Fruit fly (Drosophila melanogaster) whole organism, embryonic: Measurements from ENCODE around the gene CG14017.

Experiments used
- Bdp1 ChIP-seq: fragments of 200-800 bp; sonication (Bioruptor generic); optimal IDR thresholded peaks from 3 replicates; lab custom pipeline; 2016; ENCODE audit warnings: missing biosample characterization, missing genetic modification characterization
- CG1024 ChIP-seq: fragments of 200-800 bp; sonication (Bioruptor generic); IDR thresholded peaks from 2 replicates; pipeline ENCODE4 v1.3.6; 2022; ENCODE audit warnings: missing biosample characterization, missing genetic modification characterization
- CG11398 ChIP-seq: fragments of 200-800 bp; sonication (Bioruptor generic); optimal IDR thresholded peaks from 2 replicates; lab custom pipeline; 2016; ENCODE audit warnings: missing biosample characterization, missing genetic modification characterization
- CG12236 ChIP-seq: fragments of 200-800 bp; sonication (Bioruptor generic); optimal IDR thresholded peaks from 2 replicates; lab custom pipeline; 2016; ENCODE audit warnings: missing biosample characterization, missing genetic modification characterization
- CG12942 ChIP-seq: fragments of 200-800 bp; sonication (Bioruptor generic); optimal IDR thresholded peaks from 3 replicates; lab custom pipeline; 2016; ENCODE audit warnings: missing biosample characterization, missing genetic modification characterization
- CG13287 ChIP-seq: fragments of 200-800 bp; sonication (Bioruptor generic); IDR thresholded peaks from 2 replicates; pipeline ENCODE4 v1.3.6; 2022; ENCODE audit warnings: missing biosample characterization, missing genetic modification characterization; ENCODE audit not compliant: partially characterized antibody
- CG15479 ChIP-seq: fragments of 200-800 bp; sonication (Bioruptor generic); optimal IDR thresholded peaks from 3 replicates; lab custom pipeline; 2019; ENCODE audit warnings: missing biosample characterization, mild to moderate bottlenecking, missing genetic modification characterization, moderate library complexity
- CG16813 ChIP-seq: fragments of 200-800 bp; sonication (Bioruptor generic); IDR thresholded peaks from 3 replicates; pipeline ENCODE4 v1.3.6; 2022; ENCODE audit warnings: missing biosample characterization, missing genetic modification characterization; ENCODE audit not compliant: partially characterized antibody
- CG2116 ChIP-seq: fragments of 200-800 bp; sonication (Bioruptor generic); optimal IDR thresholded peaks from 3 replicates; lab custom pipeline; 2018; ENCODE audit warnings: missing biosample characterization, mild to moderate bottlenecking, missing genetic modification characterization
- CG2120 ChIP-seq: fragments of 200-800 bp; sonication (Bioruptor generic); optimal IDR thresholded peaks from 3 replicates; lab custom pipeline; 2016; ENCODE audit warnings: missing biosample characterization, missing genetic modification characterization
- CG4282 ChIP-seq: fragments of 200-800 bp; sonication (Bioruptor generic); optimal IDR thresholded peaks from 2 replicates; lab custom pipeline; 2016; ENCODE audit warnings: missing biosample characterization, missing genetic modification characterization
- CG4617 ChIP-seq: fragments of 200-800 bp; sonication (Bioruptor generic); optimal IDR thresholded peaks from 3 replicates; lab custom pipeline; 2016; ENCODE audit warnings: missing biosample characterization, missing genetic modification characterization, borderline replicate concordance
- CG7357 ChIP-seq: fragments of 200-800 bp; sonication (Bioruptor generic); IDR thresholded peaks from 3 replicates; pipeline ENCODE4 v1.3.6; 2022; ENCODE audit warnings: missing biosample characterization, missing genetic modification characterization
- CG7372 ChIP-seq: fragments of 200-800 bp; sonication (Bioruptor generic); IDR thresholded peaks from 2 replicates; pipeline ENCODE4 v1.3.6; 2022; ENCODE audit warnings: missing biosample characterization, missing genetic modification characterization
- CG9215 ChIP-seq: fragments of 200-800 bp; sonication (Bioruptor generic); IDR thresholded peaks from 2 replicates; pipeline ENCODE4 v1.3.6; 2022; ENCODE audit warnings: missing biosample characterization, missing genetic modification characterization
- D19B ChIP-seq: fragments of 200-800 bp; sonication (Bioruptor generic); optimal IDR thresholded peaks from 2 replicates; lab custom pipeline; 2017; ENCODE audit warnings: missing biosample characterization, mild to moderate bottlenecking, missing genetic modification characterization
- E2f2 ChIP-seq: fragments of 200-800 bp; sonication (Bioruptor generic); IDR thresholded peaks from 2 replicates; pipeline ENCODE4 v1.3.6; 2022; ENCODE audit warnings: missing biosample characterization, missing genetic modification characterization
- Fer3 ChIP-seq: fragments of 200-800 bp; sonication (Bioruptor generic); optimal IDR thresholded peaks from 2 replicates; lab custom pipeline; 2018; ENCODE audit warnings: missing biosample characterization, mild to moderate bottlenecking, missing genetic modification characterization, moderate library complexity
- Gug ChIP-seq: fragments of 200-800 bp; sonication (Bioruptor generic); IDR thresholded peaks from 4 replicates; pipeline ENCODE4 v1.3.6; 2022; ENCODE audit warnings: missing biosample characterization, missing genetic modification characterization
- MTF-1 ChIP-seq: fragments of 200-800 bp; sonication (Bioruptor generic); optimal IDR thresholded peaks from 2 replicates; lab custom pipeline; 2018; ENCODE audit warnings: missing biosample characterization, mild to moderate bottlenecking, missing genetic modification characterization, borderline replicate concordance
- Med ChIP-seq: fragments of 200-800 bp; sonication (Bioruptor generic); peaks from one replicate; lab custom pipeline; 2016; ENCODE audit warnings: missing biosample characterization, missing genetic modification characterization, mild to moderate bottlenecking, inconsistent platforms, moderate library complexity
- NC2α ChIP-seq: fragments of 200-800 bp; sonication (Bioruptor generic); optimal IDR thresholded peaks from 2 replicates; lab custom pipeline; 2016; ENCODE audit warnings: missing biosample characterization, missing genetic modification characterization
- Nf-YB ChIP-seq: fragments of 200-800 bp; sonication (Bioruptor generic); optimal IDR thresholded peaks from 3 replicates; lab custom pipeline; 2019; ENCODE audit warnings: missing biosample characterization, mild to moderate bottlenecking, missing genetic modification characterization, moderate library complexity
- Scr ChIP-seq: fragments of 200-800 bp; sonication (Bioruptor generic); IDR thresholded peaks from 2 replicates; pipeline ENCODE4 v1.3.6; 2022; ENCODE audit warnings: missing biosample characterization, missing genetic modification characterization; ENCODE audit not compliant: partially characterized antibody
- Six4 ChIP-seq: fragments of 200-800 bp; sonication (Bioruptor generic); optimal IDR thresholded peaks from 2 replicates; lab custom pipeline; 2016; ENCODE audit warnings: missing biosample characterization, missing genetic modification characterization
- Sry-β ChIP-seq: fragments of 200-800 bp; sonication (Bioruptor generic); optimal IDR thresholded peaks from 2 replicates; lab custom pipeline; 2018; ENCODE audit warnings: missing biosample characterization, mild to moderate bottlenecking, missing genetic modification characterization, moderate library complexity
- Xrp1 ChIP-seq: fragments of 200-800 bp; sonication (Bioruptor generic); IDR thresholded peaks from 2 replicates; pipeline ENCODE4 v1.3.6; 2022; ENCODE audit warnings: missing biosample characterization, missing genetic modification characterization
- aop ChIP-seq: fragments of 200-800 bp; sonication (Bioruptor generic); IDR thresholded peaks from 2 replicates; pipeline ENCODE4 v1.3.6; 2022; ENCODE audit warnings: missing biosample characterization, missing genetic modification characterization
- ash1 ChIP-seq: fragments of 200-800 bp; sonication (Bioruptor generic); optimal IDR thresholded peaks from 2 replicates; lab custom pipeline; 2018; ENCODE audit warnings: missing biosample characterization, mild to moderate bottlenecking, missing genetic modification characterization
- bsh ChIP-seq, 2 experiments: fragments of 200-800 bp; sonication (Bioruptor generic); optimal IDR thresholded peaks; 2 replicates each; lab custom pipeline; 2017 to 2018; ENCODE audit warnings: mild to moderate bottlenecking in 2 of 2, missing biosample characterization in 2 of 2, missing genetic modification characterization in 2 of 2, moderate library complexity in 1 of 2
- caup ChIP-seq: fragments of 200-800 bp; sonication (Bioruptor generic); optimal IDR thresholded peaks from 3 replicates; lab custom pipeline; 2017; ENCODE audit warnings: missing biosample characterization, mild to moderate bottlenecking, missing genetic modification characterization, moderate library complexity; ENCODE audit not compliant: severe bottlenecking
- crol ChIP-seq: fragments of 200-800 bp; sonication (Bioruptor generic); IDR thresholded peaks from 2 replicates; pipeline ENCODE4 v1.3.6; 2022; ENCODE audit warnings: missing biosample characterization, missing genetic modification characterization
- crp ChIP-seq, 2 experiments: fragments of 200-800 bp; sonication (Bioruptor generic); optimal IDR thresholded peaks; 2 replicates in 1 of 2; 3 replicates in 1 of 2; lab custom pipeline; 2017; ENCODE audit warnings: missing biosample characterization in 2 of 2, missing genetic modification characterization in 2 of 2, mild to moderate bottlenecking in 1 of 2, moderate library complexity in 1 of 2
- dimm ChIP-seq: fragments of 200-800 bp; sonication (Bioruptor generic); IDR thresholded peaks from 2 replicates; pipeline ENCODE4 v1.3.6; 2022; ENCODE audit warnings: missing biosample characterization, missing genetic modification characterization
- disco-r ChIP-seq: fragments of 200-800 bp; sonication (Bioruptor generic); optimal IDR thresholded peaks from 2 replicates; lab custom pipeline; 2016; ENCODE audit warnings: missing biosample characterization, missing genetic modification characterization
- dm ChIP-seq: fragments of 200-800 bp; sonication (Bioruptor generic); optimal IDR thresholded peaks from 3 replicates; lab custom pipeline; 2016; ENCODE audit warnings: missing biosample characterization, missing genetic modification characterization
- inv ChIP-seq: fragments of 200-800 bp; sonication (Bioruptor generic); IDR thresholded peaks from 2 replicates; pipeline ENCODE4 v1.3.6; 2022; ENCODE audit warnings: missing biosample characterization, missing genetic modification characterization; ENCODE audit not compliant: partially characterized antibody
- jing ChIP-seq: fragments of 200-800 bp; sonication (Bioruptor generic); optimal IDR thresholded peaks from 2 replicates; lab custom pipeline; 2018; ENCODE audit warnings: missing biosample characterization, mild to moderate bottlenecking, missing genetic modification characterization
- luna ChIP-seq: fragments of 200-800 bp; sonication (Bioruptor generic); optimal IDR thresholded peaks from 2 replicates; lab custom pipeline; 2016; ENCODE audit warnings: missing biosample characterization, missing genetic modification characterization
- pum ChIP-seq: fragments of 200-800 bp; sonication (Bioruptor generic); optimal IDR thresholded peaks from 2 replicates; lab custom pipeline; 2016; ENCODE audit warnings: missing biosample characterization, missing genetic modification characterization
- ro ChIP-seq: fragments of 200-800 bp; sonication (Bioruptor generic); IDR thresholded peaks from 2 replicates; pipeline ENCODE4 v1.3.6; 2022; ENCODE audit warnings: missing biosample characterization, missing genetic modification characterization
- sens ChIP-seq: fragments of 200-800 bp; sonication (Bioruptor generic); peaks from one replicate; lab custom pipeline; 2016; ENCODE audit warnings: missing biosample characterization, missing genetic modification characterization
- sens-2 ChIP-seq: fragments of 200-800 bp; sonication (Bioruptor generic); IDR thresholded peaks from 2 replicates; pipeline ENCODE4 v1.3.6; 2022; ENCODE audit warnings: missing biosample characterization, missing genetic modification characterization
- sima ChIP-seq: fragments of 200-800 bp; sonication (Bioruptor generic); optimal IDR thresholded peaks from 2 replicates; lab custom pipeline; 2016; ENCODE audit warnings: missing biosample characterization, missing genetic modification characterization
- sisA ChIP-seq: fragments of 200-800 bp; sonication (Bioruptor generic); IDR thresholded peaks from 2 replicates; pipeline ENCODE4 v1.3.6; 2022; ENCODE audit warnings: missing biosample characterization, missing genetic modification characterization
- slbo ChIP-seq: fragments of 200-800 bp; sonication (Bioruptor generic); IDR thresholded peaks from 2 replicates; pipeline ENCODE4 v1.3.6; 2022; ENCODE audit warnings: missing biosample characterization, missing genetic modification characterization
- tx ChIP-seq: fragments of 200-800 bp; sonication (Bioruptor generic); optimal IDR thresholded peaks from 2 replicates; lab custom pipeline; 2016; ENCODE audit warnings: missing biosample characterization, missing genetic modification characterization
- wdn ChIP-seq: fragments of 200-800 bp; sonication (Bioruptor generic); IDR thresholded peaks from 2 replicates; pipeline ENCODE4 v1.3.6; 2022; ENCODE audit warnings: missing biosample characterization, missing genetic modification characterization
- yki ChIP-seq: fragments of >200 bp; optimal IDR thresholded peaks from 3 replicates; lab custom pipeline; 2018
- zf30C ChIP-seq: fragments of 200-800 bp; sonication (Bioruptor generic); optimal IDR thresholded peaks from 3 replicates; lab custom pipeline; 2018; ENCODE audit warnings: missing biosample characterization, mild to moderate bottlenecking, missing genetic modification characterization

Gene CG14017

dm6 chr2L:5523848-5524473 is 29.7 kb upstream of the CG14017 start, which contains the start of the genes Vps52 and Elp4 (continued):
- TF ChIP-seq caup (GFP tag; lab: Kevin White, UChicago): no peak
- TF ChIP-seq Fer3: peak; percentile 82
- no peak for TF ChIP-seq luna
- TF ChIP-seq aop (GFP tag; lab: Robert Waterston, UW): no peak
- no peak for TF ChIP-seq ash1 (GFP tag; lab: Kevin White, UChicago)
- TF ChIP-seq pum (GFP tag; lab: Kevin White, UChicago): peak; percentile 36
- peak; percentile 72 for TF ChIP-seq CG9215 (GFP tag; lab: Robert Waterston, UW)
- TF ChIP-seq, all 482 proteins: peak for 312

dm6 chr2L:5525723-5526122 is 28.0 kb upstream of the CG14017 start, which contains the start of gene Cap-D3:
Gene Cap-D3, plus strand, starts transcription at chr2L:5525905.
- TF ChIP-seq aop (GFP tag; lab: Robert Waterston, UW) (no peak), CG4282 (GFP tag; lab: Kevin White, UChicago) (no peak), CG4617 (GFP tag; lab: Kevin White, UChicago) (no peak), Nf-YB (GFP tag; lab: Kevin White, UChicago) (no peak), tx (no peak), disco-r (GFP tag; lab: Kevin White, UChicago) (no peak), CG1024 (GFP tag; lab: Robert Waterston, UW) (no peak), zf30C (GFP tag; lab: Kevin White, UChicago) (no peak), CG13287 (GFP tag; lab: Robert Waterston, UW) (peak; percentile 69), MTF-1 (GFP tag; lab: Kevin White, UChicago) (no peak), crol (GFP tag; lab: Robert Waterston, UW) (no peak), bsh (GFP tag; optimal IDR thresholded peaks at IDR 0.05; lab: Kevin White, UChicago) (no peak), yki (lab: Kevin White, UChicago) (no peak), Scr (peak; percentile 49), NC2α (GFP tag; lab: Kevin White, UChicago) (no peak), inv (no peak), jing (GFP tag; lab: Kevin White, UChicago) (no peak), CG7372 (no peak), dimm (no peak), ro (no peak), Six4 (no peak), Gug (GFP tag; lab: Robert Waterston, UW) (no peak), CG2120 (no peak), CG15479 (GFP tag; lab: Kevin White, UChicago) (no peak), crp (GFP tag; optimal IDR thresholded peaks at IDR 0.05; lab: Kevin White, UChicago) (peak in 1 of 2 experiments; percentile 88), sens (GFP tag; lab: Kevin White, UChicago) (no peak), slbo (GFP tag; lab: Robert Waterston, UW) (0 out of 2 replicates have a peak, but pooled peaks have one; percentile 9), Med (peak; percentile 54), CG12236 (GFP tag; lab: Kevin White, UChicago) (no peak), dm (GFP tag; lab: Kevin White, UChicago) (no peak), Xrp1 (GFP tag; lab: Robert Waterston, UW) (no peak), Bdp1 (GFP tag; lab: Kevin White, UChicago) (no peak), CG11398 (GFP tag; lab: Kevin White, UChicago) (no peak), E2f2 (GFP tag; lab: Robert Waterston, UW) (peak; percentile 84), CG7357 (GFP tag; lab: Robert Waterston, UW) (no peak), D19B (no peak), sens-2 (GFP tag; lab: Robert Waterston, UW) (no peak), sisA (no peak), CG2116 (peak; percentile 45), wdn (GFP tag; lab: Robert Waterston, UW) (no peak), CG16813 (peak; percentile 55), sima (GFP tag; lab: Kevin White, UChicago) (no peak), CG12942 (GFP tag; lab: Kevin White, UChicago) (no peak), Sry-β (no peak)
